Fruit fly (Drosophila melanogaster): ENCODE measurements around the gene CG16815.

The CG16815 gene

dm6 chr2L:13215640-13216129 lies 13.9 kb upstream of the CG16815 start (continued):
- peak; percentile 59 for TF ChIP-seq zen (tag; optimal IDR thresholded peaks at IDR 0.05)
- peak; percentile 46; the same call in 1 of the 2 replicates for TF ChIP-seq seq (GFP tag; IDR thresholded peaks at IDR 0.05)
- TF ChIP-seq Adf1 (GFP tag; IDR thresholded peaks at IDR 0.05): peak; percentile 26; the same call in 1 of the 2 replicates
- peak; percentile 42; the same call in 1 of the 3 replicates for TF ChIP-seq CG11695 (GFP tag; IDR thresholded peaks at IDR 0.05)
- peak; percentile 7 for TF ChIP-seq CG15601 (tag; optimal IDR thresholded peaks at IDR 0.05)
- TF ChIP-seq mld (GFP tag; IDR thresholded peaks at IDR 0.05; ENCODE audit: partially characterized antibody): peak; percentile 69; the same call in 2 of the 3 replicates
- 0 out of 2 replicates have a peak, but pooled peaks have one; percentile 34 for TF ChIP-seq toy (GFP tag; IDR thresholded peaks at IDR 0.05)
- peak; percentile 26; the same call in 1 of the 2 replicates for TF ChIP-seq CG6689 (GFP tag; IDR thresholded peaks at IDR 0.05)
- 0 out of 2 replicates have a peak, but pooled peaks have one; percentile 25 for TF ChIP-seq H2.0 (GFP tag; IDR thresholded peaks at IDR 0.05)
- TF ChIP-seq CG4424 (GFP tag; optimal IDR thresholded peaks at IDR 0.05): peak; percentile 35
- TF ChIP-seq NK7.1 (GFP tag; optimal IDR thresholded peaks at IDR 0.05): peak; percentile 3
- TF ChIP-seq ewg (GFP tag; optimal IDR thresholded peaks at IDR 0.05): peak; percentile 38
- peak; percentile 5; the same call in 1 of the 2 replicates for TF ChIP-seq ato (GFP tag; IDR thresholded peaks at IDR 0.05; ENCODE audit: partially characterized antibody)
- TF ChIP-seq CG16779 (GFP tag; IDR thresholded peaks at IDR 0.05): peak; percentile 51; the same call in 1 of the 2 replicates
- peak; percentile 61; the same call in 1 of the 2 replicates for TF ChIP-seq CG11085 (GFP tag; IDR thresholded peaks at IDR 0.05)
- peak; percentile 27 for TF ChIP-seq CG3838 (GFP tag; optimal IDR thresholded peaks at IDR 0.05)
- peak; percentile 7 for TF ChIP-seq phol (tag; optimal IDR thresholded peaks at IDR 0.05)
- TF ChIP-seq CG34224 (GFP tag; IDR thresholded peaks at IDR 0.05; ENCODE audit: partially characterized antibody): peak; percentile 35; the same call in 1 of the 3 replicates
- TF ChIP-seq Side (GFP tag; optimal IDR thresholded peaks at IDR 0.05): peak; percentile 1
- TF ChIP-seq lbe (GFP tag; optimal IDR thresholded peaks at IDR 0.05): peak; percentile 40
- peak; percentile 1 for TF ChIP-seq CG13424 (tag; optimal IDR thresholded peaks at IDR 0.05)
- TF ChIP-seq gsb (GFP tag; IDR thresholded peaks at IDR 0.05): peak; percentile 24; the same call in 1 of the 2 replicates
- TF ChIP-seq pb (GFP tag; optimal IDR thresholded peaks at IDR 0.05): peak; percentile 42
- TF ChIP-seq pho (GFP tag; optimal IDR thresholded peaks at IDR 0.05): peak; percentile 56
- TF ChIP-seq CG13296 (GFP tag; optimal IDR thresholded peaks at IDR 0.05): peak; percentile 25
- peak; percentile 59; the same call in 2 of the 3 replicates for TF ChIP-seq z (GFP tag; IDR thresholded peaks at IDR 0.05)
- TF ChIP-seq CG14860 (GFP tag; IDR thresholded peaks at IDR 0.05; ENCODE audit: partially characterized antibody): peak; percentile 48
- TF ChIP-seq bbx (GFP tag; IDR thresholded peaks at IDR 0.05; ENCODE audit: partially characterized antibody): peak; percentile 77
- peak; percentile 40; the same call in 1 of the 2 replicates for TF ChIP-seq E2f2 (GFP tag; IDR thresholded peaks at IDR 0.05)
- peak; percentile 29 for TF ChIP-seq Sry-δ (GFP tag; optimal IDR thresholded peaks at IDR 0.05)
- peak; percentile 7 for TF ChIP-seq CG10267 (tag; optimal IDR thresholded peaks at IDR 0.05)
- peak; percentile 75 for TF ChIP-seq Antp (GFP tag; optimal IDR thresholded peaks at IDR 0.05)
- peak; percentile 93 for TF ChIP-seq Ets65A (GFP tag)
- peak; percentile 62 for TF ChIP-seq Fer3 (tag; optimal IDR thresholded peaks at IDR 0.05)
- peak; percentile 9 for TF ChIP-seq Atf-2 (GFP tag; optimal IDR thresholded peaks at IDR 0.05)
- peak; percentile 2 for TF ChIP-seq pnt (GFP tag; optimal IDR thresholded peaks at IDR 0.05)
- TF ChIP-seq Fer2 (tag; optimal IDR thresholded peaks at IDR 0.05): peak; percentile 1
- peak; percentile 74 for TF ChIP-seq ci (GFP tag; IDR thresholded peaks at IDR 0.05)
- peak; percentile 27 for TF ChIP-seq dmrt11E (tag; optimal IDR thresholded peaks at IDR 0.05)
- TF ChIP-seq CG7839 (tag; optimal IDR thresholded peaks at IDR 0.05): peak; percentile 67
- TF ChIP-seq peb (GFP tag; IDR thresholded peaks at IDR 0.05): peak; percentile 58; the same call in 1 of the 2 replicates
- TF ChIP-seq ems (GFP tag; optimal IDR thresholded peaks at IDR 0.05): peak; percentile 62
- peak; percentile 8; the same call in 1 of the 2 replicates for TF ChIP-seq CG17328 (GFP tag; IDR thresholded peaks at IDR 0.05)
- TF ChIP-seq Nf-YA (GFP tag; IDR thresholded peaks at IDR 0.05): peak; percentile 68
- peak; percentile 8 for TF ChIP-seq CG8089 (GFP tag; optimal IDR thresholded peaks at IDR 0.05)
- TF ChIP-seq Mrtf (GFP tag; IDR thresholded peaks at IDR 0.05): 0 out of 3 replicates have a peak, but pooled peaks have one; percentile 15
- peak; percentile 44 for TF ChIP-seq shn (GFP tag; optimal IDR thresholded peaks at IDR 0.05)
- TF ChIP-seq CG2199 (GFP tag; IDR thresholded peaks at IDR 0.05): peak; percentile 86
- TF ChIP-seq Dbx (GFP tag; IDR thresholded peaks at IDR 0.05): peak; percentile 86
- TF ChIP-seq Awh (GFP tag; IDR thresholded peaks at IDR 0.05): peak; percentile 62; the same call in 1 of the 2 replicates

All from whole organism, embryonic.